Worm (Caenorhabditis elegans): ENCODE data around the gene ZK546.5.

ZK546.5 gene

ce11 chrII:4946775-4947174 is 11.2 kb downstream of the ZK546.5 start:
- TF ChIP-seq unc-120 (tag; optimal IDR thresholded peaks at IDR 0.05; ENCODE audit: poor library complexity, severe bottlenecking), result peak; percentile 17
- no peak for TF ChIP-seq tbx-8 (GFP tag; optimal IDR thresholded peaks at IDR 0.05)
- no peak for TF ChIP-seq mls-2 (tag; optimal IDR thresholded peaks at IDR 0.05)
- TF ChIP-seq ztf-11 (tag; optimal IDR thresholded peaks at IDR 0.05), result no peak
- TF ChIP-seq ceh-83 (GFP tag; optimal IDR thresholded peaks at IDR 0.05), result no peak

ce11 chrII:4948118-4948517 is 12.5 kb downstream of the ZK546.5 start:
- TF ChIP-seq sptf-1 (tag; optimal IDR thresholded peaks at IDR 0.05) (no peak), zip-8 (tag; optimal IDR thresholded peaks at IDR 0.05) (no peak), nhr-76 (tag; optimal IDR thresholded peaks at IDR 0.05) (no peak), nhr-2 (tag; optimal IDR thresholded peaks at IDR 0.05) (no peak), elt-1 (tag; optimal IDR thresholded peaks at IDR 0.05; ENCODE audit: borderline replicate concordance, insufficient read depth) (no peak), lsy-2 (tag; optimal IDR thresholded peaks at IDR 0.05) (no peak), lin-13 (tag; optimal IDR thresholded peaks at IDR 0.05) (no peak), blmp-1 (tag; optimal IDR thresholded peaks at IDR 0.05) (no peak), nhr-237 (tag; optimal IDR thresholded peaks at IDR 0.05) (no peak), bed-3 (GFP tag; optimal IDR thresholded peaks at IDR 0.05) (no peak), ceh-43 (GFP tag; optimal IDR thresholded peaks at IDR 0.05) (no peak), mab-5 (tag; optimal IDR thresholded peaks at IDR 0.05) (no peak), pha-4 (tag; optimal IDR thresholded peaks at IDR 0.05) (no peak)

ce11 chrII:4949380-4949950 is 13.8 kb downstream of the ZK546.5 start, which contains the start of the genes try-1 and zyg-12:
try-1 (minus strand) TSS chrII:4949527.
zyg-12 (plus strand) TSS chrII:4949900.
- TF ChIP-seq ceh-43 (GFP tag; optimal IDR thresholded peaks at IDR 0.05) (no peak), mab-5 (tag; optimal IDR thresholded peaks at IDR 0.05) (no peak), snpc-4 (tag; optimal IDR thresholded peaks at IDR 0.05) (no peak), pha-4 (tag; optimal IDR thresholded peaks at IDR 0.05) (no peak), lin-13 (tag; optimal IDR thresholded peaks at IDR 0.05) (no peak), ceh-39 (tag; optimal IDR thresholded peaks at IDR 0.05) (no peak), ham-2 (GFP tag; optimal IDR thresholded peaks at IDR 0.05) (no peak), zip-8 (tag; optimal IDR thresholded peaks at IDR 0.05) (no peak), tbx-8 (GFP tag; optimal IDR thresholded peaks at IDR 0.05) (no peak), blmp-1 (tag; optimal IDR thresholded peaks at IDR 0.05) (no peak), ceh-83 (GFP tag; optimal IDR thresholded peaks at IDR 0.05) (no peak), M03D4.4 (tag; optimal IDR thresholded peaks at IDR 0.05) (no peak), lin-32 (GFP tag; optimal IDR thresholded peaks at IDR 0.05) (no peak), nhr-12 (tag; optimal IDR thresholded peaks at IDR 0.05) (no peak), sem-2 (GFP tag; optimal IDR thresholded peaks at IDR 0.05) (no peak)

DNA sequence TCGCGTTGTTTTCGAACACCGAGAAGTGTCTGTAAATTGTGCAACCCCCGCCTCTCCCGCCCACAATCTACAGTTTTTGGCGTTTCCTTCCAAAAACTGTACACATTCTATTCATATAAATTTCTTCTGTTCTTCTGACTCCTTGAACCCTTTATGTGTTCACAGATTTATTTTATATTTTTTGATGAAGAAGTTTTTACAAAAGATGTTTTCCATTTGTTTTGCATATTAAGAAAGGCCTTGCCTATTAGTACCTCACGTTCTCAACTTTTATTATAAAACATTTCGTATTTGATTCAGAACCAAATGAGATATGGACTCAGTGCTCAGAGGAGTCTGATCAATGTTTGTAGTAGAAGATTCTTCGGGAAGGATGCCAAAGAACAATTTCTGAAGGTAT is 17.7 kb downstream of the ZK546.5 start, which contains the start of gene ndx-3:
Gene ndx-3 (plus strand): TSS at position 301 of the 400 bp plus-strand sequence.
- no peak for TF ChIP-seq unc-62 (GFP tag; optimal IDR thresholded peaks at IDR 0.05)
- no peak for TF ChIP-seq nhr-2 (tag; optimal IDR thresholded peaks at IDR 0.05)
- TF ChIP-seq lsy-2 (tag; optimal IDR thresholded peaks at IDR 0.05), result no peak
- TF ChIP-seq cnd-1 (tag; optimal IDR thresholded peaks at IDR 0.05), result no peak
- no peak for TF ChIP-seq mls-2 (tag; optimal IDR thresholded peaks at IDR 0.05)
- TF ChIP-seq lin-32 (GFP tag; optimal IDR thresholded peaks at IDR 0.05), result no peak
- TF ChIP-seq sem-2 (GFP tag; optimal IDR thresholded peaks at IDR 0.05), result no peak
- TF ChIP-seq nhr-12 (tag; optimal IDR thresholded peaks at IDR 0.05), result no peak
- no peak for TF ChIP-seq zip-8 (tag; optimal IDR thresholded peaks at IDR 0.05)
- no peak for TF ChIP-seq elt-1 (tag; optimal IDR thresholded peaks at IDR 0.05; ENCODE audit: borderline replicate concordance, insufficient read depth)

DNA sequence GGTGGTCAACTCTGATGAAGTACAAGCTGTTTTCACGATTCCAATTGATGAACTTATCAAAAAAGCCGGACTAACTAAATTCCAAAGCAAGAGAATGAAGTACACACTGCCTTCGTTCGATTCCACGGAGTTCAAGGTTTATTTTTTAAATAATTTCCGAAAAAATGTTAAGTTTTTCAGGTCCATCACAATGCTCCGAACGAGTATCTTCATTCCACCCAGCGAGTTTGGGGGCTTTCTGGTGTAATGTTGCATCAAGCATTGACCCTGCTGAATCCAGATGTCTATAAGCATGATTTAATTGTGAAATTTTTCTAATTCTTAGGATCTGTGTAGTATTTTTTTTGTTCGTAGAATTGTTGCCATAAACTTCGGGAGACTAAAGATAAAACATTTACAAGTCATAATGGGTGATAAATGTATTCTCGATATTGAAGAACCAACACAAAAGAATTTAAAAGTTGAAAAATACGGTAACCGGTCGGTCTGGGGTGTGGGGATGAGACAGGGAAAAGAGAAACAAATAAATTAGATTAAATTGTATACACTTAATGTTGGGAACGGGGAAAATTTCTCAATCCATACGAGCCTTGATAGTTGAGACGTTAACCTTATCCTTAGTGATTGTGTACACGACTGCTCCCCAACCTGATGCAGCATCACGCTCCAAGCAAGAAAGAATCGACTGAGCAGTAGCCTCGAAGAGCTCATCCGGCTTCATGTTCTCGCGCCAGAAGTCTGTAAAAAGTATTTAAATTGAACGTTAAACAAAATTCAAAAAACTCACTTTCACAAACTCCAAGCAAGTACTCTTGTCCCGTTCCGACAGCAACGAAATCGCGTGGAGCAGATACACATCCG is 18.7 kb downstream of the ZK546.5 start:
- TF ChIP-seq mls-2 (tag; optimal IDR thresholded peaks at IDR 0.05) (no peak), flh-1 (GFP tag; optimal IDR thresholded peaks at IDR 0.05) (no peak), lin-32 (GFP tag; optimal IDR thresholded peaks at IDR 0.05) (no peak), M03D4.4 (tag; optimal IDR thresholded peaks at IDR 0.05) (no peak), ham-2 (GFP tag; optimal IDR thresholded peaks at IDR 0.05) (no peak)

Data from whole organism, mixed stage, embryonic.